Fruit fly (Drosophila melanogaster) whole organism, embryonic: ENCODE results near the gene CG10274.

ENCODE experiments used
- B-H1 ChIP-seq: fragments of 200-800 bp; sonication (Bioruptor generic); IDR thresholded peaks from 3 replicates; pipeline ENCODE4 v1.3.6; 2022; ENCODE audit warnings: missing biosample characterization, missing genetic modification characterization
- CG10321 ChIP-seq: fragments of 200-800 bp; sonication (Bioruptor generic); IDR thresholded peaks from 2 replicates; pipeline ENCODE4 v1.3.6; 2022; ENCODE audit warnings: missing biosample characterization, missing genetic modification characterization
- CG17186 ChIP-seq: fragments of 200-800 bp; sonication (Bioruptor generic); optimal IDR thresholded peaks from 3 replicates; lab custom pipeline; 2017; ENCODE audit warnings: missing biosample characterization, missing genetic modification reagents, missing genetic modification characterization
- CG18599 ChIP-seq: fragments of 200-800 bp; sonication (Bioruptor generic); optimal IDR thresholded peaks from 3 replicates; lab custom pipeline; 2017; ENCODE audit warnings: missing biosample characterization, missing genetic modification characterization, mild to moderate bottlenecking, moderate library complexity, missing genetic modification reagents
- CG8478 ChIP-seq: fragments of >200 bp; optimal IDR thresholded peaks from 2 replicates; lab custom pipeline; 2018
- Dll ChIP-seq: fragments of 200-800 bp; sonication (Bioruptor generic); IDR thresholded peaks from 4 replicates; pipeline ENCODE4 v1.3.6; 2022; ENCODE audit warnings: missing biosample characterization, missing genetic modification characterization; ENCODE audit not compliant: partially characterized antibody
- Mad ChIP-seq: fragments of 200-800 bp; sonication (Bioruptor generic); optimal IDR thresholded peaks from 2 replicates; lab custom pipeline; 2016; ENCODE audit warnings: missing biosample characterization, missing genetic modification characterization
- croc ChIP-seq: fragments of 200-800 bp; sonication (Bioruptor generic); conservative IDR thresholded peaks from 3 replicates; pipeline ENCODE4 v1.3.6; 2022; ENCODE audit warnings: missing biosample characterization, missing genetic modification characterization
- cwo ChIP-seq: fragments of 200-800 bp; sonication (Bioruptor generic); optimal IDR thresholded peaks from 3 replicates; lab custom pipeline; 2017; ENCODE audit warnings: missing biosample characterization, missing genetic modification characterization, mild to moderate bottlenecking, moderate library complexity, missing genetic modification reagents
- grau ChIP-seq: fragments of 200-800 bp; optimal IDR thresholded peaks from 3 replicates; lab custom pipeline; 2019; ENCODE audit warnings: missing biosample characterization, mild to moderate bottlenecking, missing genetic modification characterization, moderate library complexity
- sim ChIP-seq: fragments of 200-800 bp; sonication (Bioruptor generic); IDR thresholded peaks from 2 replicates; pipeline ENCODE4 v1.3.6; 2022; ENCODE audit warnings: missing biosample characterization, missing genetic modification characterization

dm6 chr3L:6173826-6174255 lies 7.8 kb downstream of the CG10274 start, which contains the start of the genes fmt and CG7376:
- TF ChIP-seq B-H1 (GFP tag; lab: Robert Waterston, UW) (no peak), sim (no peak), CG17186 (GFP tag; lab: Kevin White, UChicago) (peak; percentile 39), grau (tag; lab: Kevin White, UChicago) (no peak), croc (GFP tag; lab: Robert Waterston, UW) (no peak), cwo (GFP tag; lab: Kevin White, UChicago) (no peak), Dll (GFP tag; lab: Robert Waterston, UW) (peak; percentile 74; the same call in 3 of the 4 replicates), Mad (GFP tag; lab: Kevin White, UChicago) (no peak), CG8478 (lab: Kevin White, UChicago) (no peak), CG18599 (GFP tag; lab: Kevin White, UChicago) (no peak), CG10321 (no peak)
